Fruit fly (Drosophila melanogaster) whole organism, wandering third instar larva: ENCODE results near the gene beta4GalNAcTB.

Experiments
- Dfd ChIP-seq: fragments of >200 bp; optimal IDR thresholded peaks from 2 replicates; lab custom pipeline; 2017; ENCODE audit warnings: missing biosample characterization, missing genetic modification characterization
- Sp1 ChIP-seq: fragments of 200-800 bp; sonication (Bioruptor generic); optimal IDR thresholded peaks from 3 replicates; lab custom pipeline; 2019; ENCODE audit warnings: missing biosample characterization, mild to moderate bottlenecking, missing genetic modification characterization, moderate library complexity
- dl ChIP-seq, 2 experiments: fragments of 175-275, 200-275 bp in 1 of 2; fragments of 200-275 bp in 1 of 2; sonication (Bioruptor generic); optimal IDR thresholded peaks; lab custom pipeline; 2018; ENCODE audit warnings: mild to moderate bottlenecking in 2 of 2, missing biosample characterization in 2 of 2, missing genetic modification characterization in 2 of 2, moderate library complexity in 2 of 2; ENCODE audit not compliant: partially characterized antibody in 2 of 2, insufficient read depth in 1 of 2
- h ChIP-seq: fragments of 200-800 bp; sonication (Bioruptor generic); optimal IDR thresholded peaks from 3 replicates; lab custom pipeline; 2016; ENCODE audit warnings: missing biosample characterization, mild to moderate bottlenecking, missing genetic modification characterization
- lola ChIP-seq: fragments of >200 bp; optimal IDR thresholded peaks from 2 replicates; lab custom pipeline; 2017; ENCODE audit warnings: missing biosample characterization, missing genetic modification characterization

DNA sequence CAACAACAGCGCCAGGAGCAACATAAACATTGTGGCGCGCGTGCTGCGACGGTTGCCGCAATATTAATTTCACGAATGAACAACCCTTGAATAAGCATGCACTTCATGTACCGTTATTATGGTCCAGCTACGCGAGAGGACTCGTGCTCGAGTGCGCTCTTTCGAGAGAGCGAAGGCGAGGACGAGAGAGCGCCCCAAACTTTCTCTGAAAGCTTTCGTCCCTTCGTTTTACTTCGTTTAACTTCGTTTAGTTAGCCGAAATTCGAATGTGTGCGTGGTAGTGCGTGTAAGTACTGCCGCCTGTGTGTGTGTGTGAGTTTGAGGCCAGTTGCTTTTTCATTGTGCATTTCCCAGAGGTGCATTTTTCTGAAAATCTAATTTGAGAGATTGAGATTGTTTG, 43.1 kb downstream of the beta4GalNAcTB start:
- TF ChIP-seq lola (GFP tag; lab: Kevin White, UChicago) (no peak), Dfd (GFP tag; lab: Kevin White, UChicago) (no peak), Sp1 (GFP tag; lab: Kevin White, UChicago) (no peak), dl (GFP tag; optimal IDR thresholded peaks at IDR 0.05; lab: Kevin White, UChicago; ENCODE audit: insufficient read depth in 1 of 2, partially characterized antibody in 2 of 2) (no peak), h (GFP tag; lab: Kevin White, UChicago) (no peak)
